Fruit fly (Drosophila melanogaster) whole organism, embryonic: ENCODE results near the gene CG31710.

Experiments
- BEAF-32 ChIP-seq: fragments of 200-800 bp; sonication (Bioruptor generic); optimal IDR thresholded peaks from 3 replicates; lab custom pipeline; 2017; ENCODE audit warnings: missing biosample characterization, missing genetic modification characterization, mild to moderate bottlenecking, moderate library complexity, missing genetic modification reagents
- C15 ChIP-seq: fragments of 200-800 bp; sonication (Bioruptor generic); IDR thresholded peaks from 3 replicates; pipeline ENCODE4 v1.3.6; 2022; ENCODE audit warnings: missing biosample characterization, missing genetic modification characterization
- CG10462 ChIP-seq: fragments of 200-800 bp; sonication (Bioruptor generic); optimal IDR thresholded peaks from 2 replicates; lab custom pipeline; 2016; ENCODE audit warnings: missing biosample characterization, missing genetic modification characterization
- CG12769 ChIP-seq: fragments of 200-800 bp; sonication (Bioruptor generic); optimal IDR thresholded peaks from 2 replicates; lab custom pipeline; 2019; ENCODE audit warnings: missing biosample characterization, mild to moderate bottlenecking, missing genetic modification characterization, moderate library complexity
- CG13123 ChIP-seq: fragments of 200-800 bp; sonication (Bioruptor generic); optimal IDR thresholded peaks from 2 replicates; lab custom pipeline; 2016; ENCODE audit warnings: missing biosample characterization, missing genetic modification characterization
- CG14050 ChIP-seq: fragments of 200-800 bp; sonication (Bioruptor generic); IDR thresholded peaks from 3 replicates; pipeline ENCODE4 v1.3.6; 2022; ENCODE audit warnings: missing biosample characterization, missing genetic modification characterization
- CG14667 ChIP-seq: fragments of 200-800 bp; sonication (Bioruptor generic); IDR thresholded peaks from 2 replicates; pipeline ENCODE4 v1.3.6; 2022; ENCODE audit warnings: missing biosample characterization, missing genetic modification characterization
- CG17359 ChIP-seq: fragments of 200-800 bp; sonication (Bioruptor generic); optimal IDR thresholded peaks from 3 replicates; lab custom pipeline; 2018; ENCODE audit warnings: missing biosample characterization, mild to moderate bottlenecking, missing genetic modification characterization, moderate library complexity
- CG17802 ChIP-seq: fragments of 200-800 bp; sonication (Bioruptor generic); optimal IDR thresholded peaks from 2 replicates; lab custom pipeline; 2018; ENCODE audit warnings: missing biosample characterization, mild to moderate bottlenecking, missing genetic modification characterization, moderate library complexity
- CG17912 ChIP-seq: fragments of 200-800 bp; sonication (Bioruptor generic); optimal IDR thresholded peaks from 2 replicates; lab custom pipeline; 2018; ENCODE audit warnings: missing biosample characterization, mild to moderate bottlenecking, missing genetic modification characterization
- CG1792 ChIP-seq: fragments of 200-800 bp; sonication (Bioruptor generic); optimal IDR thresholded peaks from 2 replicates; lab custom pipeline; 2016; ENCODE audit warnings: missing biosample characterization, missing genetic modification characterization
- CG2116 ChIP-seq: fragments of 200-800 bp; sonication (Bioruptor generic); optimal IDR thresholded peaks from 3 replicates; lab custom pipeline; 2018; ENCODE audit warnings: missing biosample characterization, mild to moderate bottlenecking, missing genetic modification characterization
- CG3407 ChIP-seq: fragments of 200-800 bp; sonication (Bioruptor generic); optimal IDR thresholded peaks from 2 replicates; lab custom pipeline; 2018; ENCODE audit warnings: missing biosample characterization, mild to moderate bottlenecking, missing genetic modification characterization
- CG42726 ChIP-seq: fragments of 200-800 bp; sonication (Bioruptor generic); IDR thresholded peaks from 2 replicates; pipeline ENCODE4 v1.3.6; 2022; ENCODE audit warnings: missing biosample characterization, missing genetic modification characterization; ENCODE audit not compliant: partially characterized antibody
- CG4617 ChIP-seq: fragments of 200-800 bp; sonication (Bioruptor generic); optimal IDR thresholded peaks from 3 replicates; lab custom pipeline; 2016; ENCODE audit warnings: missing biosample characterization, missing genetic modification characterization, borderline replicate concordance
- CG7357 ChIP-seq: fragments of 200-800 bp; sonication (Bioruptor generic); IDR thresholded peaks from 3 replicates; pipeline ENCODE4 v1.3.6; 2022; ENCODE audit warnings: missing biosample characterization, missing genetic modification characterization
- CG7987 ChIP-seq: fragments of 200-800 bp; sonication (Bioruptor generic); optimal IDR thresholded peaks from 2 replicates; lab custom pipeline; 2018; ENCODE audit warnings: missing biosample characterization, mild to moderate bottlenecking, missing genetic modification characterization, moderate library complexity
- CG8290 ChIP-seq, 3 experiments: fragments of 200-800 bp; sonication (Bioruptor generic); optimal IDR thresholded peaks; 2 replicates each; lab custom pipeline; 2016 to 2019; ENCODE audit warnings: missing biosample characterization in 3 of 3, missing genetic modification characterization in 3 of 3, mild to moderate bottlenecking in 2 of 3, moderate library complexity in 1 of 3
- CG9215 ChIP-seq: fragments of 200-800 bp; sonication (Bioruptor generic); IDR thresholded peaks from 2 replicates; pipeline ENCODE4 v1.3.6; 2022; ENCODE audit warnings: missing biosample characterization, missing genetic modification characterization
- CG9437 ChIP-seq: fragments of 200-800 bp; sonication (Bioruptor generic); optimal IDR thresholded peaks from 2 replicates; lab custom pipeline; 2018; ENCODE audit warnings: missing biosample characterization, mild to moderate bottlenecking, missing genetic modification characterization
- CG9876 ChIP-seq: fragments of 200-800 bp; sonication (Bioruptor generic); optimal IDR thresholded peaks from 2 replicates; lab custom pipeline; 2016; ENCODE audit warnings: missing biosample characterization, missing genetic modification characterization
- CkIIα-i1 ChIP-seq: fragments of 200-800 bp; sonication (Bioruptor generic); IDR thresholded peaks from 2 replicates; pipeline ENCODE4 v1.3.6; 2022; ENCODE audit warnings: missing biosample characterization, missing genetic modification characterization
- CrebB ChIP-seq: fragments of 200-800 bp; sonication (Bioruptor generic); optimal IDR thresholded peaks from 3 replicates; lab custom pipeline; 2018; ENCODE audit warnings: missing biosample characterization, mild to moderate bottlenecking, missing genetic modification characterization
- Dek ChIP-seq: fragments of 200-800 bp; sonication (Bioruptor generic); optimal IDR thresholded peaks from 3 replicates; lab custom pipeline; 2019; ENCODE audit warnings: missing biosample characterization, mild to moderate bottlenecking, missing genetic modification characterization, moderate library complexity
- Dip3 ChIP-seq: fragments of 200-800 bp; sonication (Bioruptor generic); optimal IDR thresholded peaks from 3 replicates; lab custom pipeline; 2016; ENCODE audit warnings: missing biosample characterization, missing genetic modification characterization
- Gug ChIP-seq: fragments of 200-800 bp; sonication (Bioruptor generic); IDR thresholded peaks from 4 replicates; pipeline ENCODE4 v1.3.6; 2022; ENCODE audit warnings: missing biosample characterization, missing genetic modification characterization
- HLH4C ChIP-seq: fragments of 200-800 bp; sonication (Bioruptor generic); IDR thresholded peaks from 3 replicates; pipeline ENCODE4 v1.3.6; 2022; ENCODE audit warnings: missing biosample characterization, missing genetic modification characterization; ENCODE audit not compliant: partially characterized antibody
- Hmr ChIP-seq: fragments of 200-800 bp; sonication (Bioruptor generic); optimal IDR thresholded peaks from 3 replicates; lab custom pipeline; 2017; ENCODE audit warnings: mild to moderate bottlenecking, missing biosample characterization, missing genetic modification reagents, missing genetic modification characterization
- Hr51 ChIP-seq, 2 experiments: fragments of 200-800 bp; sonication (Bioruptor generic); optimal IDR thresholded peaks; 2 replicates in 1 of 2; 3 replicates in 1 of 2; lab custom pipeline; 2016 to 2018; ENCODE audit warnings: missing biosample characterization in 2 of 2, missing genetic modification characterization in 2 of 2, mild to moderate bottlenecking in 1 of 2, moderate library complexity in 1 of 2
- Hsf ChIP-seq: fragments of 200-800 bp; sonication (Bioruptor generic); optimal IDR thresholded peaks from 3 replicates; lab custom pipeline; 2016; ENCODE audit warnings: missing biosample characterization, missing genetic modification characterization
- NfI ChIP-seq: fragments of 200-800 bp; sonication (Bioruptor generic); optimal IDR thresholded peaks from 3 replicates; lab custom pipeline; 2018; ENCODE audit warnings: missing biosample characterization, mild to moderate bottlenecking, missing genetic modification characterization, moderate library complexity
- Poxn ChIP-seq: fragments of 200-800 bp; sonication (Bioruptor generic); IDR thresholded peaks from 2 replicates; pipeline ENCODE4 v1.3.6; 2022; ENCODE audit warnings: missing biosample characterization, missing genetic modification characterization
- Ptx1 ChIP-seq: fragments of 200-800 bp; sonication (Bioruptor generic); IDR thresholded peaks from 2 replicates; pipeline ENCODE4 v1.3.6; 2022; ENCODE audit warnings: missing biosample characterization, missing genetic modification characterization
- ara ChIP-seq: fragments of 200-800 bp; sonication (Bioruptor generic); IDR thresholded peaks from 2 replicates; pipeline ENCODE4 v1.3.6; 2022; ENCODE audit warnings: missing biosample characterization, missing genetic modification characterization
- corto ChIP-seq: fragments of 200-800 bp; sonication (Bioruptor generic); optimal IDR thresholded peaks from 2 replicates; lab custom pipeline; 2016; ENCODE audit warnings: missing biosample characterization, mild to moderate bottlenecking, missing genetic modification characterization, moderate library complexity
- croc ChIP-seq: fragments of 200-800 bp; sonication (Bioruptor generic); conservative IDR thresholded peaks from 3 replicates; pipeline ENCODE4 v1.3.6; 2022; ENCODE audit warnings: missing biosample characterization, missing genetic modification characterization
- gcm ChIP-seq: fragments of 200-800 bp; sonication (Bioruptor generic); optimal IDR thresholded peaks from 2 replicates; lab custom pipeline; 2019; ENCODE audit warnings: missing biosample characterization, mild to moderate bottlenecking, missing genetic modification characterization, moderate library complexity
- grn ChIP-seq: fragments of 200-800 bp; sonication (Bioruptor generic); optimal IDR thresholded peaks from 3 replicates; lab custom pipeline; 2017; ENCODE audit warnings: missing biosample characterization, missing genetic modification characterization
- gt ChIP-seq: fragments of 200-800 bp; sonication (Bioruptor generic); IDR thresholded peaks from 2 replicates; pipeline ENCODE4 v1.3.6; 2022; ENCODE audit warnings: missing biosample characterization, missing genetic modification characterization
- knrl ChIP-seq: fragments of 200-800 bp; sonication (Bioruptor generic); IDR thresholded peaks from 3 replicates; pipeline ENCODE4 v1.3.6; 2022; ENCODE audit warnings: missing biosample characterization, missing genetic modification characterization; ENCODE audit not compliant: partially characterized antibody
- lbe ChIP-seq: fragments of 200-800 bp; sonication (Bioruptor generic); optimal IDR thresholded peaks from 2 replicates; lab custom pipeline; 2016; ENCODE audit warnings: missing biosample characterization, mild to moderate bottlenecking, missing genetic modification characterization
- mam ChIP-seq: fragments of 200-800 bp; sonication (Bioruptor generic); optimal IDR thresholded peaks from 3 replicates; lab custom pipeline; 2016; ENCODE audit warnings: missing biosample characterization, missing genetic modification characterization
- nau ChIP-seq: fragments of 200-800 bp; sonication (Bioruptor generic); optimal IDR thresholded peaks from 3 replicates; lab custom pipeline; 2017; ENCODE audit warnings: missing biosample characterization, mild to moderate bottlenecking, missing genetic modification characterization, missing genetic modification reagents
- rib ChIP-seq: fragments of 200-800 bp; sonication (Bioruptor generic); IDR thresholded peaks from 2 replicates; pipeline ENCODE4 v1.3.6; 2022; ENCODE audit warnings: missing biosample characterization, missing genetic modification characterization
- sc ChIP-seq, 3 experiments: fragments of >200 bp in 2 of 3; fragments of 200-800 bp in 1 of 3; sonication (Bioruptor generic) in 1 of 3; optimal IDR thresholded peaks; 2 replicates in 2 of 3; 3 replicates in 1 of 3; lab custom pipeline; 2017; ENCODE audit warnings: mild to moderate bottlenecking in 1 of 3, missing biosample characterization in 1 of 3, missing genetic modification characterization in 1 of 3, missing genetic modification reagents in 1 of 3
- tup ChIP-seq: fragments of 200-800 bp; sonication (Bioruptor generic); optimal IDR thresholded peaks from 2 replicates; lab custom pipeline; 2016; ENCODE audit warnings: missing biosample characterization, mild to moderate bottlenecking, missing genetic modification characterization, moderate library complexity
- zf30C ChIP-seq: fragments of 200-800 bp; sonication (Bioruptor generic); optimal IDR thresholded peaks from 3 replicates; lab custom pipeline; 2018; ENCODE audit warnings: missing biosample characterization, mild to moderate bottlenecking, missing genetic modification characterization
- zfh1 ChIP-seq: fragments of 200-800 bp; sonication (Bioruptor generic); IDR thresholded peaks from 3 replicates; pipeline ENCODE4 v1.3.6; 2022; ENCODE audit warnings: missing biosample characterization, missing genetic modification characterization

The CG31710 gene

dm6 chr2L:9698923-9699493 lies 6.7 kb downstream of the CG31710 start, which contains the start of gene Pka-C1 (continued):
- TF ChIP-seq Hr51 (GFP tag; optimal IDR thresholded peaks at IDR 0.05; lab: Kevin White, UChicago) (no peak), CG9215 (peak; percentile 41; the same call in 1 of the 2 replicates), CG14667 (GFP tag; lab: Robert Waterston, UW) (no peak), CG1792 (GFP tag; lab: Kevin White, UChicago) (no peak), CG12769 (no peak), tup (no peak), corto (GFP tag; lab: Kevin White, UChicago) (no peak), CG8290 (GFP tag; optimal IDR thresholded peaks at IDR 0.05; lab: Kevin White, UChicago) (no peak), CG8290 (tag; optimal IDR thresholded peaks at IDR 0.05; lab: Kevin White, UChicago) (peak in 1 of 2 experiments; percentile 77), CG7357 (GFP tag; lab: Robert Waterston, UW) (no peak), CG9876 (GFP tag; lab: Kevin White, UChicago) (no peak), Ptx1 (GFP tag; lab: Robert Waterston, UW) (peak; percentile 38), zf30C (GFP tag; lab: Kevin White, UChicago) (peak; percentile 32), sc (optimal IDR thresholded peaks at IDR 0.05; lab: Kevin White, UChicago) (no peak), sc (GFP tag; optimal IDR thresholded peaks at IDR 0.05; lab: Kevin White, UChicago) (no peak), mam (no peak), CG14050 (GFP tag; lab: Robert Waterston, UW) (no peak; the same call in 2 of the 3 replicates), CG13123 (GFP tag; lab: Kevin White, UChicago) (no peak), CkIIα-i1 (GFP tag; lab: Robert Waterston, UW) (no peak), CG3407 (no peak), Hsf (no peak), lbe (no peak), gt (GFP tag; lab: Robert Waterston, UW) (no peak), Gug (GFP tag; lab: Robert Waterston, UW) (no peak; the same call in 3 of the 4 replicates), Hmr (GFP tag; lab: Kevin White, UChicago) (peak; percentile 61), CG7987 (GFP tag; lab: Kevin White, UChicago) (no peak), ara (GFP tag; lab: Robert Waterston, UW) (no peak), CG2116 (GFP tag; lab: Kevin White, UChicago) (peak; percentile 94), NfI (GFP tag; lab: Kevin White, UChicago) (peak; percentile 38), CG17802 (tag; lab: Kevin White, UChicago) (no peak), Dip3 (GFP tag; lab: Kevin White, UChicago) (no peak), zfh1 (GFP tag; lab: Robert Waterston, UW) (peak; percentile 38; the same call in 1 of the 3 replicates), C15 (0 out of 3 replicates have a peak, but pooled peaks have one; percentile 14), nau (GFP tag; lab: Kevin White, UChicago) (no peak), BEAF-32 (no peak), grn (GFP tag; lab: Kevin White, UChicago) (peak; percentile 81), Dek (tag; lab: Kevin White, UChicago) (peak; percentile 56), CG17359 (tag; lab: Kevin White, UChicago) (peak; percentile 11), knrl (peak; percentile 61; the same call in 2 of the 3 replicates), croc (GFP tag; lab: Robert Waterston, UW) (no peak; the same call in 2 of the 3 replicates), HLH4C (no peak), CG9437 (peak; percentile 37), Poxn (no peak), CG17912 (GFP tag; lab: Kevin White, UChicago) (no peak), CrebB (peak; percentile 12), rib (GFP tag; lab: Robert Waterston, UW) (no peak), CG42726 (GFP tag; lab: Robert Waterston, UW) (peak; percentile 86), gcm (GFP tag; lab: Kevin White, UChicago) (peak; percentile 77), CG4617 (peak; percentile 32), CG10462 (GFP tag; lab: Kevin White, UChicago) (no peak)
